Worm (Caenorhabditis elegans) whole organism, mixed stage, embryonic: ENCODE results near the gene sft-4.

Experiments used
- M03D4.4 ChIP-seq: sonication (generic microtip); optimal IDR thresholded peaks from 2 replicates; lab custom pipeline; 2017; ENCODE audit warnings: mild to moderate bottlenecking, missing genetic modification characterization, missing compliant biosample characterization
- bed-3 ChIP-seq: fragments of 200-800 bp; sonication (Bioruptor generic); optimal IDR thresholded peaks from 3 replicates; lab custom pipeline; 2018; ENCODE audit warnings: mild to moderate bottlenecking, missing genetic modification characterization, moderate library complexity, missing compliant biosample characterization
- blmp-1 ChIP-seq: fragments of 150-350 bp; optimal IDR thresholded peaks from 2 replicates; lab custom pipeline; 2014; ENCODE audit warnings: missing biosample characterization, missing genetic modification characterization
- ceh-39 ChIP-seq: fragments of 150-350 bp; optimal IDR thresholded peaks from 2 replicates; lab custom pipeline; 2014; ENCODE audit warnings: missing biosample characterization, missing genetic modification characterization
- ceh-43 ChIP-seq: fragments of 200-800 bp; sonication (Bioruptor generic); optimal IDR thresholded peaks from 2 replicates; lab custom pipeline; 2018; ENCODE audit warnings: mild to moderate bottlenecking, missing genetic modification characterization, moderate library complexity, missing compliant biosample characterization
- ceh-83 ChIP-seq: fragments of 200-800 bp; sonication (Bioruptor generic); optimal IDR thresholded peaks from 2 replicates; lab custom pipeline; 2018; ENCODE audit warnings: mild to moderate bottlenecking, missing genetic modification characterization, missing compliant biosample characterization
- ces-1 ChIP-seq: fragments of 150-350 bp; optimal IDR thresholded peaks from 2 replicates; lab custom pipeline; 2014; ENCODE audit warnings: missing biosample characterization, missing genetic modification reagents, missing genetic modification characterization
- cnd-1 ChIP-seq: fragments of 200-800 bp; sonication (Bioruptor generic); optimal IDR thresholded peaks from 2 replicates; lab custom pipeline; 2018; ENCODE audit warnings: mild to moderate bottlenecking, missing genetic modification characterization, missing compliant biosample characterization
- drap-1 ChIP-seq: fragments of 200-800 bp; sonication (Bioruptor generic); optimal IDR thresholded peaks from 3 replicates; lab custom pipeline; 2018; ENCODE audit warnings: mild to moderate bottlenecking, missing genetic modification characterization, missing compliant biosample characterization
- elt-3 ChIP-seq: fragments of 150-350 bp; optimal IDR thresholded peaks from 2 replicates; lab custom pipeline; 2014; ENCODE audit warnings: missing biosample characterization, missing genetic modification characterization
- flh-1 ChIP-seq: fragments of 200-800 bp; sonication (Bioruptor generic); optimal IDR thresholded peaks from 2 replicates; lab custom pipeline; 2018; ENCODE audit warnings: mild to moderate bottlenecking, missing genetic modification characterization, moderate library complexity, missing compliant biosample characterization
- ham-2 ChIP-seq: fragments of 200-800 bp; sonication (Bioruptor generic); optimal IDR thresholded peaks from 2 replicates; lab custom pipeline; 2018; ENCODE audit warnings: mild to moderate bottlenecking, missing genetic modification characterization, missing compliant biosample characterization
- hlh-1 ChIP-seq: fragments of 150-350 bp; optimal IDR thresholded peaks from 2 replicates; lab custom pipeline; 2014; ENCODE audit warnings: missing biosample characterization, missing genetic modification reagents, missing genetic modification characterization
- lin-13 ChIP-seq: fragments of 150-350 bp; optimal IDR thresholded peaks from 2 replicates; lab custom pipeline; 2014; ENCODE audit warnings: missing biosample characterization, missing genetic modification characterization
- lin-32 ChIP-seq: fragments of 200-800 bp; sonication (Bioruptor generic); optimal IDR thresholded peaks from 2 replicates; lab custom pipeline; 2018; ENCODE audit warnings: mild to moderate bottlenecking, missing genetic modification characterization, missing compliant biosample characterization
- lsy-2 ChIP-seq: fragments of 150-350 bp; optimal IDR thresholded peaks from 2 replicates; lab custom pipeline; 2014; ENCODE audit warnings: missing biosample characterization, missing genetic modification characterization
- mep-1 ChIP-seq: fragments of 150-350 bp; optimal IDR thresholded peaks from 2 replicates; lab custom pipeline; 2017; ENCODE audit warnings: missing biosample characterization, missing genetic modification reagents, missing genetic modification characterization, inconsistent platforms
- mls-2 ChIP-seq: sonication (generic microtip); optimal IDR thresholded peaks from 2 replicates; lab custom pipeline; 2016; ENCODE audit warnings: mild to moderate bottlenecking, missing genetic modification characterization, moderate library complexity, missing compliant biosample characterization
- nhr-12 ChIP-seq: fragments of 150-350 bp; optimal IDR thresholded peaks from 2 replicates; lab custom pipeline; 2014; ENCODE audit warnings: missing biosample characterization, missing genetic modification characterization
- nhr-28 ChIP-seq: fragments of 150-350 bp; optimal IDR thresholded peaks from 2 replicates; lab custom pipeline; 2014; ENCODE audit warnings: missing biosample characterization, missing genetic modification characterization
- nhr-76 ChIP-seq: sonication (generic microtip); optimal IDR thresholded peaks from 2 replicates; lab custom pipeline; 2017; ENCODE audit warnings: missing biosample characterization, missing genetic modification characterization
- pha-4 ChIP-seq: fragments of 150-350 bp; optimal IDR thresholded peaks from 2 replicates; lab custom pipeline; 2018; ENCODE audit warnings: missing biosample characterization, missing genetic modification reagents, missing genetic modification characterization
- sem-2 ChIP-seq: fragments of 200-800 bp; sonication (Bioruptor generic); optimal IDR thresholded peaks from 2 replicates; lab custom pipeline; 2018; ENCODE audit warnings: mild to moderate bottlenecking, missing genetic modification characterization, missing compliant biosample characterization
- snpc-4 ChIP-seq: fragments of 150-350 bp; optimal IDR thresholded peaks from 2 replicates; lab custom pipeline; 2014; ENCODE audit warnings: missing biosample characterization, missing genetic modification characterization
- sptf-1 ChIP-seq: sonication (generic microtip); optimal IDR thresholded peaks from 2 replicates; lab custom pipeline; 2017; ENCODE audit warnings: mild to moderate bottlenecking, missing genetic modification characterization, moderate library complexity, missing compliant biosample characterization
- tbx-8 ChIP-seq: fragments of 200-800 bp; sonication (Bioruptor generic); optimal IDR thresholded peaks from 2 replicates; lab custom pipeline; 2018; ENCODE audit warnings: mild to moderate bottlenecking, missing genetic modification characterization, moderate library complexity, missing compliant biosample characterization
- unc-120 ChIP-seq: sonication (generic microtip); optimal IDR thresholded peaks from 2 replicates; lab custom pipeline; 2017; ENCODE audit warnings: missing genetic modification characterization, missing compliant biosample characterization; ENCODE audit not compliant: poor library complexity, severe bottlenecking
- unc-62 ChIP-seq: fragments of 150-350 bp; optimal IDR thresholded peaks from 2 replicates; lab custom pipeline; 2014; ENCODE audit warnings: missing biosample characterization, missing genetic modification reagents, missing genetic modification characterization
- zip-8 ChIP-seq: fragments of 150-350 bp; optimal IDR thresholded peaks from 2 replicates; lab custom pipeline; 2014; ENCODE audit warnings: missing biosample characterization, missing genetic modification characterization
- ztf-11 ChIP-seq: fragments of 150-350 bp; optimal IDR thresholded peaks from 2 replicates; lab custom pipeline; 2014; ENCODE audit warnings: missing biosample characterization, missing genetic modification characterization

Gene sft-4

ce11 chrX:5820880-5821279, 40.4 kb upstream of the sft-4 start:
- TF ChIP-seq bed-3 (GFP tag; lab: Kevin White, UChicago) (no peak), mls-2 (tag; lab: Kevin White, UChicago) (peak; percentile 20), ceh-83 (GFP tag; lab: Kevin White, UChicago) (no peak), snpc-4 (no peak), lin-32 (GFP tag; lab: Kevin White, UChicago) (peak; percentile 2), sem-2 (GFP tag; lab: Kevin White, UChicago) (no peak), ces-1 (GFP tag; lab: Kevin White, UChicago) (no peak), ceh-43 (GFP tag; lab: Kevin White, UChicago) (no peak), pha-4 (tag; lab: Kevin White, UChicago) (no peak), sptf-1 (peak; percentile 24), nhr-76 (tag; lab: Kevin White, UChicago) (no peak), unc-62 (GFP tag; lab: Kevin White, UChicago) (no peak), M03D4.4 (tag; lab: Kevin White, UChicago) (peak; percentile 43), unc-120 (no peak), lsy-2 (tag; lab: Kevin White, UChicago) (no peak), drap-1 (GFP tag; lab: Kevin White, UChicago) (peak; percentile 35)

ce11 chrX:5819702-5820470, 39.4 kb upstream of the sft-4 start:
- TF ChIP-seq nhr-28 (no peak), zip-8 (tag; lab: Kevin White, UChicago) (no peak), drap-1 (GFP tag; lab: Kevin White, UChicago) (no peak), ztf-11 (tag; lab: Kevin White, UChicago) (no peak), unc-120 (no peak), tbx-8 (no peak), sem-2 (GFP tag; lab: Kevin White, UChicago) (no peak), pha-4 (tag; lab: Kevin White, UChicago) (no peak), hlh-1 (tag; lab: Kevin White, UChicago) (no peak), M03D4.4 (tag; lab: Kevin White, UChicago) (no peak), mls-2 (tag; lab: Kevin White, UChicago) (no peak), ceh-39 (tag; lab: Kevin White, UChicago) (no peak), elt-3 (tag; lab: Kevin White, UChicago) (no peak), ceh-83 (GFP tag; lab: Kevin White, UChicago) (no peak)

- TF ChIP-seq cnd-1 (tag; lab: Kevin White, UChicago) (peak; percentile 42), mep-1 (no peak), pha-4 (tag; lab: Kevin White, UChicago) (peak; percentile 58), nhr-28 (no peak), sptf-1 (peak; percentile 67), flh-1 (GFP tag; lab: Kevin White, UChicago) (peak; percentile 29), mls-2 (tag; lab: Kevin White, UChicago) (peak; percentile 73), ham-2 (GFP tag; lab: Kevin White, UChicago) (peak; percentile 85), ztf-11 (tag; lab: Kevin White, UChicago) (peak; percentile 61), drap-1 (GFP tag; lab: Kevin White, UChicago) (peak; percentile 75), unc-62 (GFP tag; lab: Kevin White, UChicago) (peak; percentile 69), hlh-1 (tag; lab: Kevin White, UChicago) (peak; percentile 40), nhr-12 (no peak), lin-13 (tag; lab: Kevin White, UChicago) (peak; percentile 8), nhr-76 (tag; lab: Kevin White, UChicago) (no peak)
- TF ChIP-seq, all 35 proteins: peak for 11
These were observed 37.7 kb upstream of the sft-4 start for ce11 chrX:5818176-5818575.

ce11 chrX:5817078-5817477, 36.6 kb upstream of the sft-4 start:
- no peak for TF ChIP-seq nhr-28
- no peak for TF ChIP-seq ceh-39 (tag; lab: Kevin White, UChicago)
- no peak for TF ChIP-seq blmp-1 (tag; lab: Kevin White, UChicago)
- no peak for TF ChIP-seq elt-3 (tag; lab: Kevin White, UChicago)
- no peak for TF ChIP-seq ztf-11 (tag; lab: Kevin White, UChicago)
- TF ChIP-seq ceh-83 (GFP tag; lab: Kevin White, UChicago), result no peak
- TF ChIP-seq mls-2 (tag; lab: Kevin White, UChicago), result no peak
- no peak for TF ChIP-seq drap-1 (GFP tag; lab: Kevin White, UChicago)
